Fruit fly (Drosophila melanogaster) Kc167 (cell line): ENCODE results near the gene dcma.

ENCODE experiments used
- Myc ChIP-seq: fragments of >200 bp; optimal IDR thresholded peaks from 2 replicates; lab custom pipeline; 2017; ENCODE audit warnings: missing external identifiers
- Sin3A ChIP-seq: fragments of >200 bp; optimal IDR thresholded peaks from 2 replicates; lab custom pipeline; 2018; ENCODE audit warnings: missing external identifiers
- h ChIP-seq: fragments of >200 bp; optimal IDR thresholded peaks from 3 replicates; lab custom pipeline; 2018; ENCODE audit warnings: missing external identifiers
- insv ChIP-seq: fragments of >200 bp; optimal IDR thresholded peaks from 3 replicates; lab custom pipeline; 2018; ENCODE audit warnings: missing external identifiers
- psq ChIP-seq: fragments of >200 bp; optimal IDR thresholded peaks from 2 replicates; lab custom pipeline; 2017; ENCODE audit warnings: missing external identifiers
- ttk ChIP-seq: sonication (Bioruptor generic); optimal IDR thresholded peaks from 2 replicates; lab custom pipeline; 2017; ENCODE audit warnings: missing external identifiers

DNA sequence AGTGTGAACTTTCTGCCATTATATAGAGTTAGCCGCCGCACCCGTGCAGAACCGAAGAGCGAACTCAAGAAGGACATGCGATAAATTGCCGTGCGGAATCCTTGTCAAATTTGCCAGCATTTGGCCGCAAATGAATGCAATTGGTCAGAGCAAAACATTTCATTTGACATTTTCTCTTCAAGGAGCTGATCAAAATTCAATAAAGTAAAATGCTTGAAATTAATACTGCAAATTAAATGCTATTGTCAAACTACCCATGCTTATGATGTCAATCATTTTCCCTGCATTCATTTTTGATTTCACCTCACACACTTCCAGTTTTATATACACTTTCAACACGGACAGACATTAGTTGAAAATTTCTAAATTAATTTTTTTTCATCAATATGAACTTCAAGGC is 68.1 kb downstream of the dcma start, which contains the start of gene CG42523:
- TF ChIP-seq insv (lab: Kevin White, UChicago) (no peak), ttk (lab: Kevin White, UChicago) (no peak), Myc (no peak), h (lab: Kevin White, UChicago) (no peak), psq (no peak), Sin3A (lab: Kevin White, UChicago) (no peak)
